Worm (Caenorhabditis elegans): ENCODE results near the gene rps-8.

ce11 chrIV:7317829-7318529 lies 4.3 kb upstream of the rps-8 start:
- no peak for TF ChIP-seq mes-2 (tag; optimal IDR thresholded peaks at IDR 0.05; ENCODE audit: poor library complexity, severe bottlenecking)
- no peak for TF ChIP-seq php-3 (GFP tag; IDR thresholded peaks at IDR 0.05)
- no peak for TF ChIP-seq lin-15B (tag; optimal IDR thresholded peaks at IDR 0.05)
- TF ChIP-seq mep-1 (tag; optimal IDR thresholded peaks at IDR 0.05): peak; percentile 5
- no peak for TF ChIP-seq pqm-1 (tag; optimal IDR thresholded peaks at IDR 0.05)
- TF ChIP-seq ceh-20 (GFP tag; IDR thresholded peaks at IDR 0.05): no peak
- no peak for TF ChIP-seq Y105C5A.15 (GFP tag; IDR thresholded peaks at IDR 0.05)
- TF ChIP-seq zip-11 (GFP tag; IDR thresholded peaks at IDR 0.05): no peak
- no peak for TF ChIP-seq spr-3 (GFP tag; optimal IDR thresholded peaks at IDR 0.05)
- TF ChIP-seq unc-39 (tag; optimal IDR thresholded peaks at IDR 0.05): no peak
- no peak for TF ChIP-seq ceh-62 (tag; optimal IDR thresholded peaks at IDR 0.05)
- TF ChIP-seq fkh-10 (GFP tag; optimal IDR thresholded peaks at IDR 0.05): no peak

Measured in whole organism, L4 larva.